Worm (Caenorhabditis elegans) whole organism, L4 larva: Measurements from ENCODE around the gene sre-47.
A peak's percentile ranks its signal among the peaks of the same experiment; 100 is the strongest.

ENCODE experiments used
- F10B5.3 ChIP-seq: sonication (generic microtip); optimal IDR thresholded peaks from 2 replicates; lab custom pipeline; 2016; ENCODE audit warnings: mild to moderate bottlenecking, missing genetic modification characterization, missing compliant biosample characterization
- F37D6.2 ChIP-seq: sonication (generic microtip); optimal IDR thresholded peaks from 2 replicates; lab custom pipeline; 2016; ENCODE audit warnings: mild to moderate bottlenecking, missing genetic modification characterization, missing compliant biosample characterization
- Y105C5A.15 ChIP-seq: fragments of 200-800 bp; sonication (Bioruptor generic); IDR thresholded peaks from 2 replicates; pipeline ENCODE4 v1.3.6; 2022; ENCODE audit warnings: missing genetic modification characterization, missing compliant biosample characterization
- aha-1 ChIP-seq: fragments of 150-350 bp; peaks from one replicate; lab custom pipeline; 2014; ENCODE audit warnings: missing biosample characterization, missing genetic modification characterization
- ceh-28 ChIP-seq: fragments of 150-350 bp; optimal IDR thresholded peaks from 2 replicates; lab custom pipeline; 2014; ENCODE audit warnings: missing biosample characterization, missing genetic modification reagents, missing genetic modification characterization
- ceh-32 ChIP-seq: sonication (generic microtip); optimal IDR thresholded peaks from 2 replicates; lab custom pipeline; 2016; ENCODE audit warnings: mild to moderate bottlenecking, missing genetic modification characterization, missing compliant biosample characterization; ENCODE audit not compliant: poor library complexity
- ceh-62 ChIP-seq: sonication (generic microtip); optimal IDR thresholded peaks from 2 replicates; lab custom pipeline; 2017; ENCODE audit warnings: missing biosample characterization, missing genetic modification characterization
- ces-1 ChIP-seq: fragments of 150-350 bp; sonication (generic microtip); optimal IDR thresholded peaks from 4 replicates; lab custom pipeline; 2014; ENCODE audit warnings: missing biosample characterization, missing genetic modification reagents, missing genetic modification characterization
- daf-16 ChIP-seq, 3 experiments: sonication (generic microtip); optimal IDR thresholded peaks; 2 replicates each; lab custom pipeline; 2016 to 2017; ENCODE audit warnings: missing genetic modification characterization in 3 of 3, missing genetic modification reagents in 3 of 3, mild to moderate bottlenecking in 2 of 3, missing compliant biosample characterization in 2 of 3, missing biosample characterization in 1 of 3, moderate library complexity in 1 of 3
- daf-19 ChIP-seq: fragments of 200-800 bp; sonication (Bioruptor generic); conservative IDR thresholded peaks from 2 replicates; pipeline ENCODE4 v1.3.6; 2022; ENCODE audit warnings: missing genetic modification characterization, missing compliant biosample characterization
- dmd-6 ChIP-seq: fragments of 200-800 bp; sonication (Bioruptor generic); IDR thresholded peaks from 2 replicates; pipeline ENCODE4 v1.3.6; 2022; ENCODE audit warnings: missing genetic modification reagents, missing genetic modification characterization, missing compliant biosample characterization
- dmd-9 ChIP-seq: fragments of 200-800 bp; sonication (Bioruptor generic); IDR thresholded peaks from 2 replicates; pipeline ENCODE4 v1.3.6; 2022; ENCODE audit warnings: missing genetic modification reagents, missing genetic modification characterization, missing compliant biosample characterization
- dpl-1 ChIP-seq: fragments of 150-350 bp; optimal IDR thresholded peaks from 2 replicates; lab custom pipeline; 2014; ENCODE audit warnings: missing biosample characterization, missing genetic modification reagents, missing genetic modification characterization
- dve-1 ChIP-seq: sonication (generic microtip); optimal IDR thresholded peaks from 2 replicates; lab custom pipeline; 2017; ENCODE audit warnings: antibody characterized with exemption, mild to moderate bottlenecking, missing genetic modification characterization, missing compliant biosample characterization; ENCODE audit not compliant: insufficient read depth
- egl-43 ChIP-seq: fragments of 200-800 bp; sonication (Bioruptor generic); IDR thresholded peaks from 2 replicates; pipeline ENCODE4 v1.3.6; 2022; ENCODE audit warnings: missing genetic modification reagents, missing genetic modification characterization, missing compliant biosample characterization
- hlh-11 ChIP-seq: fragments of 200-800 bp; sonication (Bioruptor generic); optimal IDR thresholded peaks from 2 replicates; lab custom pipeline; 2018; ENCODE audit warnings: mild to moderate bottlenecking, missing genetic modification characterization, missing compliant biosample characterization
- hlh-30 ChIP-seq: sonication (generic microtip); optimal IDR thresholded peaks from 2 replicates; lab custom pipeline; 2017; ENCODE audit warnings: antibody characterized with exemption, mild to moderate bottlenecking, missing genetic modification characterization, missing compliant biosample characterization; ENCODE audit not compliant: insufficient read depth
- hmg-1.1 ChIP-seq: fragments of 200-800 bp; sonication (Bioruptor generic); IDR thresholded peaks from 2 replicates; pipeline ENCODE4 v1.3.6; 2022; ENCODE audit warnings: missing genetic modification reagents, missing genetic modification characterization, missing compliant biosample characterization
- lin-1 ChIP-seq: fragments of 200-800 bp; sonication (Bioruptor generic); IDR thresholded peaks from 2 replicates; pipeline ENCODE4 v1.3.6; 2022; ENCODE audit warnings: missing genetic modification reagents, missing genetic modification characterization, missing compliant biosample characterization
- lin-15B ChIP-seq: fragments of 150-350 bp; sonication (generic microtip); optimal IDR thresholded peaks from 3 replicates; lab custom pipeline; 2014; ENCODE audit warnings: missing biosample characterization, missing genetic modification characterization
- lin-29 ChIP-seq: fragments of 200-800 bp; sonication (Bioruptor generic); IDR thresholded peaks from 2 replicates; pipeline ENCODE4 v1.3.6; 2022; ENCODE audit warnings: missing genetic modification reagents, missing genetic modification characterization, missing compliant biosample characterization
- lir-3 ChIP-seq: sonication (generic microtip); optimal IDR thresholded peaks from 2 replicates; lab custom pipeline; 2016; ENCODE audit warnings: mild to moderate bottlenecking, missing genetic modification characterization, missing compliant biosample characterization
- lsy-2 ChIP-seq, 2 experiments: fragments of 150-350 bp in 1 of 2; sonication (generic microtip) in 1 of 2; optimal IDR thresholded peaks; 2 replicates each; lab custom pipeline; 2014 to 2017; ENCODE audit warnings: missing biosample characterization in 2 of 2, missing genetic modification characterization in 2 of 2
- madf-5 ChIP-seq, 2 experiments: fragments of 200-800 bp; sonication (Bioruptor generic); IDR thresholded peaks; 2 replicates each; pipeline ENCODE4 v1.3.6; 2022; ENCODE audit warnings: missing compliant biosample characterization in 2 of 2, missing genetic modification characterization in 2 of 2
- mdl-1 ChIP-seq, 2 experiments: fragments of 150-350 bp in 1 of 2; sonication (generic microtip) in 1 of 2; optimal IDR thresholded peaks; 2 replicates each; lab custom pipeline; 2014 to 2017; ENCODE audit warnings: missing biosample characterization in 2 of 2, missing genetic modification characterization in 2 of 2
- mep-1 ChIP-seq: fragments of 150-350 bp; sonication (generic microtip); optimal IDR thresholded peaks from 3 replicates; lab custom pipeline; 2014; ENCODE audit warnings: missing biosample characterization, missing genetic modification characterization
- mes-2 ChIP-seq: sonication (generic microtip); optimal IDR thresholded peaks from 2 replicates; lab custom pipeline; 2016; ENCODE audit warnings: missing genotype, mild to moderate bottlenecking, missing genetic modification characterization, missing compliant biosample characterization; ENCODE audit not compliant: poor library complexity, severe bottlenecking
- mxl-2 ChIP-seq: fragments of 200-800 bp; sonication (Bioruptor generic); conservative IDR thresholded peaks from 2 replicates; pipeline ENCODE4 v1.3.6; 2022; ENCODE audit warnings: missing genetic modification reagents, missing genetic modification characterization, missing compliant biosample characterization
- mxl-3 ChIP-seq: fragments of 200-800 bp; sonication (Bioruptor generic); optimal IDR thresholded peaks from 2 replicates; lab custom pipeline; 2018; ENCODE audit warnings: mild to moderate bottlenecking, missing genetic modification characterization, missing compliant biosample characterization
- nhr-25 ChIP-seq: sonication (generic microtip); optimal IDR thresholded peaks from 2 replicates; lab custom pipeline; 2017; ENCODE audit warnings: missing genetic modification characterization, mild to moderate bottlenecking, missing compliant biosample characterization, antibody characterized with exemption, moderate library complexity, borderline replicate concordance; ENCODE audit not compliant: insufficient read depth
- nhr-28 ChIP-seq: fragments of 150-350 bp; optimal IDR thresholded peaks from 2 replicates; lab custom pipeline; 2014; ENCODE audit warnings: missing biosample characterization, missing genetic modification characterization
- nhr-42 ChIP-seq: fragments of 200-800 bp; sonication (Bioruptor generic); IDR thresholded peaks from 2 replicates; pipeline ENCODE4 v1.3.6; 2022; ENCODE audit warnings: missing genetic modification characterization, missing compliant biosample characterization
- nhr-48 ChIP-seq: sonication (generic microtip); optimal IDR thresholded peaks from 2 replicates; lab custom pipeline; 2016; ENCODE audit warnings: mild to moderate bottlenecking, missing genetic modification characterization, missing compliant biosample characterization
- nhr-77 ChIP-seq: fragments of 150-350 bp; optimal IDR thresholded peaks from 2 replicates; lab custom pipeline; 2014; ENCODE audit warnings: missing biosample characterization, missing genetic modification characterization
- php-3 ChIP-seq: fragments of 200-800 bp; sonication (Bioruptor generic); IDR thresholded peaks from 2 replicates; pipeline ENCODE4 v1.3.6; 2022; ENCODE audit warnings: missing genetic modification reagents, missing genetic modification characterization, missing compliant biosample characterization
- pqm-1 ChIP-seq: sonication (generic microtip); optimal IDR thresholded peaks from 2 replicates; lab custom pipeline; 2017; ENCODE audit warnings: missing biosample characterization, missing genetic modification characterization
- set-16 ChIP-seq: fragments of 200-800 bp; sonication (Bioruptor generic); IDR thresholded peaks from 2 replicates; pipeline ENCODE4 v1.3.6; 2022; ENCODE audit warnings: missing genetic modification reagents, missing genetic modification characterization, missing compliant biosample characterization
- unc-62 ChIP-seq, 3 experiments: fragments of 150-350 bp in 1 of 3; sonication (generic microtip); optimal IDR thresholded peaks in 2 of 3; peaks in 1 of 3; 1 replicate in 1 of 3; 2 replicates in 2 of 3; lab custom pipeline; 2014 to 2017; ENCODE audit warnings: missing biosample characterization in 3 of 3, missing genetic modification characterization in 3 of 3, missing genetic modification reagents in 3 of 3, missing genotype in 1 of 3
- zag-1 ChIP-seq: fragments of 150-350 bp; optimal IDR thresholded peaks from 2 replicates; lab custom pipeline; 2014; ENCODE audit warnings: missing biosample characterization, missing genetic modification characterization

The sre-47 gene

ce11 chrII:13973514-13973913, 10.9 kb downstream of the sre-47 start, which contains the start of gene Y39G8B.1:
Y39G8B.1 (minus strand) TSS chrII:13973812.
- TF ChIP-seq unc-62 (GFP tag; optimal IDR thresholded peaks at IDR 0.05 in 1 of 2; lab: Kevin White, UChicago), result peak in 1 of 2 experiments; percentile 79
- no peak for TF ChIP-seq unc-62 (tag; optimal IDR thresholded peaks at IDR 0.05; lab: Kevin White, UChicago)
- peak; percentile 15 for TF ChIP-seq hlh-30
- no peak for TF ChIP-seq daf-19 (GFP tag; lab: Robert Waterston, UW)
- TF ChIP-seq dpl-1 (GFP tag; lab: Kevin White, UChicago), result peak; percentile 7
- TF ChIP-seq mdl-1 (tag; optimal IDR thresholded peaks at IDR 0.05; lab: Kevin White, UChicago), result peak in 1 of 2 experiments; percentile 29
- peak; percentile 5 for TF ChIP-seq pqm-1 (tag; lab: Kevin White, UChicago)
- TF ChIP-seq lsy-2 (tag; optimal IDR thresholded peaks at IDR 0.05; lab: Kevin White, UChicago), result peak in 1 of 2 experiments; percentile 40
- no peak for TF ChIP-seq F10B5.3 (tag; lab: Kevin White, UChicago)
- peak; percentile 60 for TF ChIP-seq dve-1 (tag; lab: Kevin White, UChicago)
- TF ChIP-seq nhr-77 (tag; lab: Kevin White, UChicago), result peak; percentile 46
- peak; percentile 17 for TF ChIP-seq mxl-3 (GFP tag; lab: Kevin White, UChicago)
- peak; percentile 27 for TF ChIP-seq hlh-11
- peak; percentile 51 for TF ChIP-seq nhr-28 (tag; lab: Kevin White, UChicago)
- peak; percentile 32 for TF ChIP-seq mep-1 (tag; lab: Kevin White, UChicago)
- TF ChIP-seq dmd-9 (GFP tag; lab: Robert Waterston, UW), result no peak
- no peak for TF ChIP-seq nhr-25
- TF ChIP-seq daf-16 (GFP tag; optimal IDR thresholded peaks at IDR 0.05; lab: Kevin White, UChicago), result no peak
- TF ChIP-seq daf-16 (tag; optimal IDR thresholded peaks at IDR 0.05; lab: Kevin White, UChicago), result peak; percentile 41
- TF ChIP-seq nhr-48 (tag; lab: Kevin White, UChicago), result no peak
- 0 out of 2 replicates have a peak, but pooled peaks have one; percentile 19 for TF ChIP-seq dmd-6 (GFP tag; lab: Robert Waterston, UW)
- TF ChIP-seq mes-2 (tag; lab: Kevin White, UChicago), result peak; percentile 36

- TF ChIP-seq mes-2 (tag; lab: Kevin White, UChicago) (no peak), nhr-42 (peak; percentile 54), F37D6.2 (tag; lab: Kevin White, UChicago) (no peak), ces-1 (GFP tag; lab: Kevin White, UChicago) (no peak), egl-43 (GFP tag; lab: Robert Waterston, UW) (0 out of 2 replicates have a peak, but pooled peaks have one; percentile 32), aha-1 (tag; lab: Kevin White, UChicago) (peak; percentile 87), set-16 (GFP tag; lab: Robert Waterston, UW) (peak; percentile 82), lin-29 (no peak), lin-1 (GFP tag; lab: Robert Waterston, UW) (no peak)
Observed at ce11 chrII:13972199-13972598, 12.3 kb downstream of the sre-47 start.

- no peak for TF ChIP-seq mxl-3 (GFP tag; lab: Kevin White, UChicago)
- TF ChIP-seq hmg-1.1, result no peak
- no peak for TF ChIP-seq lir-3 (tag; lab: Kevin White, UChicago)
- no peak for TF ChIP-seq madf-5 (GFP tag; IDR thresholded peaks at IDR 0.05; lab: Robert Waterston, UW)
- no peak for TF ChIP-seq ceh-32 (tag; lab: Kevin White, UChicago)
- TF ChIP-seq zag-1 (tag; lab: Kevin White, UChicago), result no peak
- TF ChIP-seq hlh-11, result no peak
- no peak for TF ChIP-seq ceh-28
- no peak for TF ChIP-seq pqm-1 (tag; lab: Kevin White, UChicago)
- no peak for TF ChIP-seq nhr-25
- TF ChIP-seq mxl-2 (GFP tag; lab: Robert Waterston, UW), result no peak
- no peak for TF ChIP-seq ceh-62 (tag; lab: Kevin White, UChicago)
- TF ChIP-seq Y105C5A.15 (GFP tag; lab: Robert Waterston, UW), result no peak
- no peak for TF ChIP-seq dve-1 (tag; lab: Kevin White, UChicago)
- no peak for TF ChIP-seq php-3 (GFP tag; lab: Robert Waterston, UW)
- TF ChIP-seq lin-15B (tag; lab: Kevin White, UChicago), result no peak
Observed at ce11 chrII:13968979-13969378, 15.5 kb downstream of the sre-47 start, which contains the start of gene sre-43. sre-43 (minus strand) TSS chrII:13969079.
